Worm (Caenorhabditis elegans) whole organism, L2 larva: Measurements from ENCODE around the gene dac-1.

ENCODE experiments used
- C34F6.9 ChIP-seq: fragments of 150-350 bp; optimal IDR thresholded peaks from 2 replicates; lab custom pipeline; 2014; ENCODE audit warnings: missing biosample characterization, missing genetic modification characterization
- F13H6.1 ChIP-seq: sonication (generic microtip); optimal IDR thresholded peaks from 2 replicates; lab custom pipeline; 2016; ENCODE audit warnings: missing genetic modification characterization, missing compliant biosample characterization
- R02D3.7 ChIP-seq: fragments of 150-350 bp; optimal IDR thresholded peaks from 2 replicates; lab custom pipeline; 2014; ENCODE audit warnings: missing biosample characterization, missing genetic modification characterization
- Y55F3AM.14 ChIP-seq: fragments of 200-800 bp; sonication (Bioruptor generic); optimal IDR thresholded peaks from 2 replicates; lab custom pipeline; 2018; ENCODE audit warnings: mild to moderate bottlenecking, missing genetic modification characterization, missing compliant biosample characterization
- aly-2 ChIP-seq: fragments of 150-350 bp; optimal IDR thresholded peaks from 2 replicates; lab custom pipeline; 2014; ENCODE audit warnings: missing biosample characterization, missing genetic modification characterization
- blmp-1 ChIP-seq: sonication (generic microtip); optimal IDR thresholded peaks from 2 replicates; lab custom pipeline; 2017; ENCODE audit warnings: missing genetic modification characterization, mild to moderate bottlenecking, missing compliant biosample characterization, antibody characterized with exemption, moderate library complexity; ENCODE audit not compliant: insufficient read depth
- ceh-82 ChIP-seq: fragments of 150-350 bp; optimal IDR thresholded peaks from 2 replicates; lab custom pipeline; 2014; ENCODE audit warnings: missing biosample characterization, missing genetic modification characterization
- crh-2 ChIP-seq: sonication (generic microtip); optimal IDR thresholded peaks from 2 replicates; lab custom pipeline; 2017; ENCODE audit warnings: missing biosample characterization, missing genetic modification characterization
- dmd-4 ChIP-seq: sonication (generic microtip); optimal IDR thresholded peaks from 2 replicates; lab custom pipeline; 2017; ENCODE audit warnings: missing biosample characterization, missing genetic modification characterization
- egl-27 ChIP-seq: sonication (generic microtip); optimal IDR thresholded peaks from 3 replicates; lab custom pipeline; 2017; ENCODE audit warnings: missing biosample characterization, missing genetic modification reagents, missing genetic modification characterization
- elt-1 ChIP-seq: fragments of 150-350 bp; optimal IDR thresholded peaks from 2 replicates; lab custom pipeline; 2014; ENCODE audit warnings: missing biosample characterization, missing genetic modification characterization
- fos-1 ChIP-seq: fragments of 150-350 bp; optimal IDR thresholded peaks from 2 replicates; lab custom pipeline; 2014; ENCODE audit warnings: missing biosample characterization, missing genetic modification characterization
- gmeb-1 ChIP-seq: fragments of 150-350 bp; optimal IDR thresholded peaks from 2 replicates; lab custom pipeline; 2014; ENCODE audit warnings: missing biosample characterization, missing genetic modification characterization
- lin-11 ChIP-seq: fragments of 150-350 bp; sonication (generic microtip); optimal IDR thresholded peaks from 2 replicates; lab custom pipeline; 2014; ENCODE audit warnings: missing biosample characterization, missing genetic modification characterization, inconsistent platforms, mixed read lengths
- lin-39 ChIP-seq: fragments of 150-350 bp; optimal IDR thresholded peaks from 2 replicates; lab custom pipeline; 2014; ENCODE audit warnings: missing biosample characterization, missing genetic modification reagents, missing genetic modification characterization
- lsy-2 ChIP-seq, 2 experiments: fragments of 150-350 bp in 1 of 2; sonication (generic microtip) in 1 of 2; optimal IDR thresholded peaks; 2 replicates each; lab custom pipeline; 2014 to 2017; ENCODE audit warnings: missing biosample characterization in 2 of 2, missing genetic modification characterization in 2 of 2
- mbf-1 ChIP-seq: sonication (generic microtip); optimal IDR thresholded peaks from 2 replicates; lab custom pipeline; 2017; ENCODE audit warnings: missing biosample characterization, missing genetic modification characterization
- mdl-1 ChIP-seq, 2 experiments: fragments of 150-350 bp in 1 of 2; sonication (generic microtip) in 1 of 2; optimal IDR thresholded peaks; 2 replicates each; lab custom pipeline; 2017; ENCODE audit warnings: missing biosample characterization in 2 of 2, missing genetic modification characterization in 2 of 2
- nhr-10 ChIP-seq: sonication (generic microtip); optimal IDR thresholded peaks from 2 replicates; lab custom pipeline; 2017; ENCODE audit warnings: missing biosample characterization, missing genetic modification characterization
- nhr-12 ChIP-seq: fragments of 150-350 bp; optimal IDR thresholded peaks from 2 replicates; lab custom pipeline; 2014; ENCODE audit warnings: missing biosample characterization, missing genetic modification characterization
- nhr-129 ChIP-seq: fragments of 150-350 bp; optimal IDR thresholded peaks from 2 replicates; lab custom pipeline; 2014; ENCODE audit warnings: missing biosample characterization, missing genetic modification characterization
- nhr-23 ChIP-seq: fragments of 150-350 bp; optimal IDR thresholded peaks from 2 replicates; lab custom pipeline; 2014; ENCODE audit warnings: missing biosample characterization, missing genetic modification reagents, missing genetic modification characterization
- nhr-237 ChIP-seq: fragments of 150-350 bp; optimal IDR thresholded peaks from 2 replicates; lab custom pipeline; 2014; ENCODE audit warnings: missing biosample characterization, missing genetic modification characterization
- nhr-6 ChIP-seq: fragments of 150-350 bp; optimal IDR thresholded peaks from 2 replicates; lab custom pipeline; 2014; ENCODE audit warnings: missing biosample characterization, missing genetic modification characterization
- nhr-77 ChIP-seq: fragments of 150-350 bp; optimal IDR thresholded peaks from 2 replicates; lab custom pipeline; 2014; ENCODE audit warnings: missing biosample characterization, missing genetic modification characterization
- peb-1 ChIP-seq: fragments of 150-350 bp; optimal IDR thresholded peaks from 2 replicates; lab custom pipeline; 2014; ENCODE audit warnings: missing biosample characterization, missing genetic modification characterization
- sem-4 ChIP-seq: fragments of 150-350 bp; optimal IDR thresholded peaks from 2 replicates; lab custom pipeline; 2014; ENCODE audit warnings: missing biosample characterization, missing genetic modification reagents, missing genetic modification characterization
- sma-3 ChIP-seq: sonication (generic microtip); optimal IDR thresholded peaks from 2 replicates; lab custom pipeline; 2016; ENCODE audit warnings: missing genetic modification reagents, missing genetic modification characterization, missing compliant biosample characterization
- sma-9 ChIP-seq, 2 experiments: fragments of 150-350 bp in 1 of 2; sonication (generic microtip) in 1 of 2; optimal IDR thresholded peaks; 2 replicates each; lab custom pipeline; 2014 to 2016; ENCODE audit warnings: missing genetic modification characterization in 2 of 2, mild to moderate bottlenecking in 1 of 2, missing biosample characterization in 1 of 2, missing compliant biosample characterization in 1 of 2, missing genetic modification reagents in 1 of 2, moderate library complexity in 1 of 2
- snpc-4 ChIP-seq: fragments of 150-350 bp; optimal IDR thresholded peaks from 2 replicates; lab custom pipeline; 2014; ENCODE audit warnings: missing biosample characterization, missing genetic modification characterization
- unc-55 ChIP-seq: fragments of 150-350 bp; sonication (generic microtip); optimal IDR thresholded peaks from 3 replicates; lab custom pipeline; 2014; ENCODE audit warnings: missing biosample characterization, missing genetic modification reagents, missing genetic modification characterization
- unc-62 ChIP-seq: fragments of 150-350 bp; optimal IDR thresholded peaks from 2 replicates; lab custom pipeline; 2014; ENCODE audit warnings: missing biosample characterization, missing genetic modification reagents, missing genetic modification characterization
- zag-1 ChIP-seq: fragments of 150-350 bp; optimal IDR thresholded peaks from 2 replicates; lab custom pipeline; 2014; ENCODE audit warnings: missing biosample characterization, missing genetic modification characterization
- ztf-1 ChIP-seq: fragments of 200-800 bp; sonication (Bioruptor generic); conservative IDR thresholded peaks from 2 replicates; pipeline ENCODE4 v1.3.6; 2022; ENCODE audit warnings: missing genetic modification characterization, missing compliant biosample characterization
- ztf-11 ChIP-seq: sonication (generic microtip); optimal IDR thresholded peaks from 2 replicates; lab custom pipeline; 2017; ENCODE audit warnings: missing biosample characterization, missing genetic modification characterization
- ztf-4 ChIP-seq: fragments of 150-350 bp; optimal IDR thresholded peaks from 2 replicates; lab custom pipeline; 2014; ENCODE audit warnings: missing biosample characterization, missing genetic modification characterization

dac-1 gene

ce11 chrIII:852296-852695 lies 36.4 kb downstream of the dac-1 start, which contains the start of gene moma-1:
Gene moma-1, minus strand, starts transcription at chrIII:852396.
- no peak for TF ChIP-seq lin-11 (tag; lab: Kevin White, UChicago)
- no peak for TF ChIP-seq nhr-77 (tag; lab: Kevin White, UChicago)
- no peak for TF ChIP-seq ceh-82 (tag; lab: Kevin White, UChicago)
- TF ChIP-seq lsy-2 (tag; optimal IDR thresholded peaks at IDR 0.05; lab: Kevin White, UChicago): no peak
- no peak for TF ChIP-seq dmd-4
- no peak for TF ChIP-seq nhr-23 (tag; lab: Kevin White, UChicago)
- no peak for TF ChIP-seq F13H6.1
- no peak for TF ChIP-seq crh-2 (tag; lab: Kevin White, UChicago)
- TF ChIP-seq sma-3 (GFP tag; lab: Kevin White, UChicago): no peak
- TF ChIP-seq sem-4 (tag; lab: Kevin White, UChicago): no peak
- TF ChIP-seq nhr-12: no peak

ce11 chrIII:853414-853813 lies 37.5 kb downstream of the dac-1 start:
- no peak for TF ChIP-seq sem-4 (tag; lab: Kevin White, UChicago)
- TF ChIP-seq elt-1: no peak
- no peak for TF ChIP-seq mbf-1
- TF ChIP-seq lsy-2 (tag; optimal IDR thresholded peaks at IDR 0.05; lab: Kevin White, UChicago): no peak
- TF ChIP-seq nhr-12: no peak
- no peak for TF ChIP-seq dmd-4
- TF ChIP-seq lin-39 (tag; lab: Kevin White, UChicago): no peak
- TF ChIP-seq egl-27 (tag; lab: Kevin White, UChicago): no peak
- no peak for TF ChIP-seq ztf-1 (GFP tag; lab: Robert Waterston, UW)
- TF ChIP-seq mdl-1 (tag; optimal IDR thresholded peaks at IDR 0.05; lab: Kevin White, UChicago): no peak
- TF ChIP-seq sma-9 (GFP tag; optimal IDR thresholded peaks at IDR 0.05; lab: Kevin White, UChicago): no peak
- TF ChIP-seq sma-9 (tag; optimal IDR thresholded peaks at IDR 0.05; lab: Kevin White, UChicago): no peak
- no peak for TF ChIP-seq ztf-11 (tag; lab: Kevin White, UChicago)
- no peak for TF ChIP-seq fos-1 (tag; lab: Kevin White, UChicago)
- no peak for TF ChIP-seq unc-62 (GFP tag; lab: Kevin White, UChicago)
- TF ChIP-seq sma-3 (GFP tag; lab: Kevin White, UChicago): no peak
- no peak for TF ChIP-seq nhr-10

- TF ChIP-seq ceh-82 (tag; lab: Kevin White, UChicago) (no peak), lsy-2 (tag; optimal IDR thresholded peaks at IDR 0.05; lab: Kevin White, UChicago) (peak in 1 of 2 experiments; percentile 25), nhr-129 (tag; lab: Kevin White, UChicago) (no peak), unc-55 (GFP tag; lab: Kevin White, UChicago) (peak; percentile 41), C34F6.9 (tag; lab: Kevin White, UChicago) (peak; percentile 30), zag-1 (tag; lab: Kevin White, UChicago) (no peak), blmp-1 (tag; lab: Kevin White, UChicago) (peak; percentile 37)
These were observed 38.0 kb downstream of the dac-1 start, which contains the start of the genes rnp-5 and tag-51 for ce11 chrIII:853859-854359. Gene rnp-5, minus strand, starts transcription at chrIII:853909. Gene tag-51, plus strand, starts transcription at chrIII:854221.

- no peak for TF ChIP-seq nhr-129 (tag; lab: Kevin White, UChicago)
- TF ChIP-seq nhr-237 (tag; lab: Kevin White, UChicago): no peak
- no peak for TF ChIP-seq dmd-4
- no peak for TF ChIP-seq sem-4 (tag; lab: Kevin White, UChicago)
- TF ChIP-seq mdl-1 (tag; optimal IDR thresholded peaks at IDR 0.05; lab: Kevin White, UChicago): no peak
- TF ChIP-seq sma-9 (GFP tag; optimal IDR thresholded peaks at IDR 0.05; lab: Kevin White, UChicago): no peak
- no peak for TF ChIP-seq sma-9 (tag; optimal IDR thresholded peaks at IDR 0.05; lab: Kevin White, UChicago)
- no peak for TF ChIP-seq gmeb-1
- no peak for TF ChIP-seq ztf-4 (tag; lab: Kevin White, UChicago)
- TF ChIP-seq unc-55 (GFP tag; lab: Kevin White, UChicago): no peak
- no peak for TF ChIP-seq peb-1 (tag; lab: Kevin White, UChicago)
- no peak for TF ChIP-seq Y55F3AM.14
- TF ChIP-seq unc-62 (GFP tag; lab: Kevin White, UChicago): no peak
- TF ChIP-seq F13H6.1: no peak
- TF ChIP-seq aly-2: no peak
- no peak for TF ChIP-seq R02D3.7
- no peak for TF ChIP-seq nhr-6 (tag; lab: Kevin White, UChicago)
- TF ChIP-seq snpc-4: no peak
- no peak for TF ChIP-seq egl-27 (tag; lab: Kevin White, UChicago)
These were observed 40.3 kb downstream of the dac-1 start, which contains the start of gene K02F3.12 for ce11 chrIII:856260-856659. Gene K02F3.12, plus strand, starts transcription at chrIII:856560.
